Worm (Caenorhabditis elegans) whole organism, midembryonic: ENCODE measurements around the gene cyp-34A5.

ENCODE experiments used
- klf-2 ChIP-seq: fragments of 200-800 bp; sonication (Bioruptor generic); conservative IDR thresholded peaks from 2 replicates; pipeline ENCODE4 v1.3.6; 2022; ENCODE audit warnings: missing genetic modification reagents, missing genetic modification characterization, missing compliant biosample characterization
- med-1 ChIP-seq: sonication (generic microtip); optimal IDR thresholded peaks from 2 replicates; lab custom pipeline; 2017; ENCODE audit warnings: missing genetic modification characterization, mild to moderate bottlenecking, missing compliant biosample characterization, antibody characterized with exemption, missing genetic modification reagents; ENCODE audit not compliant: insufficient read depth
- ztf-23 ChIP-seq: fragments of 200-800 bp; sonication (Bioruptor generic); IDR thresholded peaks from 2 replicates; pipeline ENCODE4 v1.3.6; 2022; ENCODE audit warnings: missing genetic modification reagents, missing genetic modification characterization, missing compliant biosample characterization

DNA sequence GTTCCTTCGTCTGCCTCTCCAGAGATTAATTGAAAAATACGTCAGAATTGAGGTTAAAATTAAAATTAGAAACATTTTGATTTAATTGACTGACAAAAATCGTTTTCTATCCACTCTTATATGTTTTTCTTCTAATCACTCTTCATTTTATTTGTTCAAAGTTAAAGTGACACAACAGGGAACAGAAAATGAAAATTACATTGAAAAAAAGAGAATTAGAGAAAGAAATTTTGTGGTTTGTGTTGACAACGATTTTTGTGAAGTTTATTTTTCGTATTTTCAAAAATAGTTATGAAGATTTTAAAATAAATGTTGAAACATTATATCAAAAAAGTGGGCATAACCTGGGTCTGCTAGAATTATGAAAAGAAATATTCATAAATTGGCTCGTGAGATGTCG, at the start of gene cyp-34A5:
- TF ChIP-seq klf-2 (GFP tag; lab: Robert Waterston, UW): no peak
- TF ChIP-seq ztf-23 (GFP tag; lab: Robert Waterston, UW): no peak
- no peak for TF ChIP-seq med-1 (GFP tag; lab: Kevin White, UChicago)
